Fruit fly (Drosophila melanogaster) whole organism, embryonic: ENCODE results near the gene CG2663.

Source experiments
- Abd-B ChIP-seq: fragments of 200-800 bp; sonication (Bioruptor generic); optimal IDR thresholded peaks from 2 replicates; lab custom pipeline; 2018; ENCODE audit warnings: missing biosample characterization, mild to moderate bottlenecking, missing genetic modification characterization, moderate library complexity
- Blimp-1 ChIP-seq: fragments of 200-800 bp; sonication (Bioruptor generic); optimal IDR thresholded peaks from 3 replicates; lab custom pipeline; 2018; ENCODE audit warnings: missing biosample characterization, missing genetic modification characterization, mild to moderate bottlenecking, moderate library complexity, missing genetic modification reagents
- BtbVII ChIP-seq: fragments of 200-800 bp; sonication (Bioruptor generic); optimal IDR thresholded peaks from 3 replicates; lab custom pipeline; 2017; ENCODE audit warnings: missing biosample characterization, mild to moderate bottlenecking, missing genetic modification characterization
- CG12236 ChIP-seq: fragments of 200-800 bp; sonication (Bioruptor generic); optimal IDR thresholded peaks from 2 replicates; lab custom pipeline; 2016; ENCODE audit warnings: missing biosample characterization, missing genetic modification characterization
- CG12744 ChIP-seq: fragments of 200-800 bp; sonication (Bioruptor generic); optimal IDR thresholded peaks from 2 replicates; lab custom pipeline; 2016; ENCODE audit warnings: missing biosample characterization, missing genetic modification characterization
- CG13123 ChIP-seq: fragments of 200-800 bp; sonication (Bioruptor generic); optimal IDR thresholded peaks from 2 replicates; lab custom pipeline; 2016; ENCODE audit warnings: missing biosample characterization, missing genetic modification characterization
- CG1603 ChIP-seq: fragments of 200-800 bp; sonication (Bioruptor generic); optimal IDR thresholded peaks from 2 replicates; lab custom pipeline; 2019; ENCODE audit warnings: missing biosample characterization, mild to moderate bottlenecking, missing genetic modification characterization, moderate library complexity
- CG17802 ChIP-seq: fragments of 200-800 bp; sonication (Bioruptor generic); optimal IDR thresholded peaks from 2 replicates; lab custom pipeline; 2018; ENCODE audit warnings: missing biosample characterization, mild to moderate bottlenecking, missing genetic modification characterization, moderate library complexity
- CG2129 ChIP-seq: fragments of 200-800 bp; sonication (Bioruptor generic); IDR thresholded peaks from 2 replicates; pipeline ENCODE4 v1.3.6; 2022; ENCODE audit warnings: missing biosample characterization, missing genetic modification characterization; ENCODE audit not compliant: partially characterized antibody
- CG2199 ChIP-seq: fragments of 200-800 bp; sonication (Bioruptor generic); IDR thresholded peaks from 3 replicates; pipeline ENCODE4 v1.3.6; 2022; ENCODE audit warnings: missing biosample characterization, missing genetic modification characterization
- CG32767 ChIP-seq: fragments of 200-800 bp; sonication (Bioruptor generic); IDR thresholded peaks from 2 replicates; pipeline ENCODE4 v1.3.6; 2022; ENCODE audit warnings: missing biosample characterization, missing genetic modification characterization
- CG33213 ChIP-seq: fragments of 200-800 bp; sonication (Bioruptor generic); optimal IDR thresholded peaks from 3 replicates; lab custom pipeline; 2016; ENCODE audit warnings: missing biosample characterization, missing genetic modification characterization
- CG6272 ChIP-seq: fragments of 200-800 bp; sonication (Bioruptor generic); IDR thresholded peaks from 2 replicates; pipeline ENCODE4 v1.3.6; 2022; ENCODE audit warnings: missing biosample characterization, missing genetic modification characterization
- CG6765 ChIP-seq: fragments of 200-800 bp; sonication (Bioruptor generic); optimal IDR thresholded peaks from 3 replicates; lab custom pipeline; 2017; ENCODE audit warnings: missing biosample characterization, mild to moderate bottlenecking, missing genetic modification characterization
- CG8765 ChIP-seq: fragments of 200-800 bp; sonication (Bioruptor generic); IDR thresholded peaks from 2 replicates; pipeline ENCODE4 v1.3.6; 2022; ENCODE audit warnings: missing biosample characterization, missing genetic modification characterization
- CG9817 ChIP-seq: fragments of 200-800 bp; sonication (Bioruptor generic); optimal IDR thresholded peaks from 2 replicates; lab custom pipeline; 2018; ENCODE audit warnings: missing biosample characterization, mild to moderate bottlenecking, missing genetic modification characterization, moderate library complexity
- CG9876 ChIP-seq: fragments of 200-800 bp; sonication (Bioruptor generic); optimal IDR thresholded peaks from 2 replicates; lab custom pipeline; 2016; ENCODE audit warnings: missing biosample characterization, missing genetic modification characterization
- Deaf1 ChIP-seq: fragments of 200-800 bp; optimal IDR thresholded peaks from 3 replicates; lab custom pipeline; 2019; ENCODE audit warnings: missing biosample characterization, mild to moderate bottlenecking, missing genetic modification characterization, moderate library complexity
- E2f2 ChIP-seq: fragments of 200-800 bp; sonication (Bioruptor generic); IDR thresholded peaks from 2 replicates; pipeline ENCODE4 v1.3.6; 2022; ENCODE audit warnings: missing biosample characterization, missing genetic modification characterization
- Ets65A ChIP-seq: fragments of 200-800 bp; sonication (Bioruptor generic); peaks from one replicate; lab custom pipeline; 2016; ENCODE audit warnings: missing biosample characterization, missing genetic modification characterization
- HLH4C ChIP-seq: fragments of 200-800 bp; sonication (Bioruptor generic); IDR thresholded peaks from 3 replicates; pipeline ENCODE4 v1.3.6; 2022; ENCODE audit warnings: missing biosample characterization, missing genetic modification characterization; ENCODE audit not compliant: partially characterized antibody
- Hand ChIP-seq: fragments of 200-800 bp; sonication (Bioruptor generic); optimal IDR thresholded peaks from 2 replicates; lab custom pipeline; 2017; ENCODE audit warnings: mild to moderate bottlenecking, missing biosample characterization, missing genetic modification reagents, missing genetic modification characterization
- Kr ChIP-seq: fragments of 200-800 bp; sonication (Bioruptor generic); optimal IDR thresholded peaks from 2 replicates; lab custom pipeline; 2017; ENCODE audit warnings: missing biosample characterization, mild to moderate bottlenecking, missing genetic modification characterization
- Med ChIP-seq: fragments of 200-800 bp; sonication (Bioruptor generic); peaks from one replicate; lab custom pipeline; 2016; ENCODE audit warnings: missing biosample characterization, missing genetic modification characterization, mild to moderate bottlenecking, inconsistent platforms, moderate library complexity
- Neu2 ChIP-seq: fragments of 200-800 bp; sonication (Bioruptor generic); optimal IDR thresholded peaks from 3 replicates; lab custom pipeline; 2016; ENCODE audit warnings: missing biosample characterization, missing genetic modification characterization, borderline replicate concordance
- Side ChIP-seq: fragments of 200-800 bp; sonication (Bioruptor generic); optimal IDR thresholded peaks from 2 replicates; lab custom pipeline; 2016; ENCODE audit warnings: missing biosample characterization, missing genetic modification characterization
- Taf1 ChIP-seq: fragments of 200-800 bp; sonication (Bioruptor generic); IDR thresholded peaks from 2 replicates; pipeline ENCODE4 v1.3.6; 2022; ENCODE audit warnings: missing biosample characterization, missing genetic modification characterization
- Xrp1 ChIP-seq: fragments of 200-800 bp; sonication (Bioruptor generic); IDR thresholded peaks from 2 replicates; pipeline ENCODE4 v1.3.6; 2022; ENCODE audit warnings: missing biosample characterization, missing genetic modification characterization
- ash1 ChIP-seq: fragments of 200-800 bp; sonication (Bioruptor generic); optimal IDR thresholded peaks from 2 replicates; lab custom pipeline; 2018; ENCODE audit warnings: missing biosample characterization, mild to moderate bottlenecking, missing genetic modification characterization
- chinmo ChIP-seq: fragments of 200-800 bp; sonication (Bioruptor generic); IDR thresholded peaks from 4 replicates; pipeline ENCODE4 v1.3.6; 2022; ENCODE audit warnings: missing biosample characterization, missing genetic modification characterization; ENCODE audit not compliant: partially characterized antibody
- croc ChIP-seq: fragments of 200-800 bp; sonication (Bioruptor generic); conservative IDR thresholded peaks from 3 replicates; pipeline ENCODE4 v1.3.6; 2022; ENCODE audit warnings: missing biosample characterization, missing genetic modification characterization
- dan ChIP-seq: fragments of 200-800 bp; sonication (Bioruptor generic); IDR thresholded peaks from 2 replicates; pipeline ENCODE4 v1.3.6; 2022; ENCODE audit warnings: missing biosample characterization, missing genetic modification characterization
- dpn ChIP-seq, 2 experiments: fragments of 200-800 bp; sonication (Bioruptor generic); optimal IDR thresholded peaks; 3 replicates each; lab custom pipeline; 2016; ENCODE audit warnings: missing biosample characterization in 2 of 2, missing genetic modification characterization in 2 of 2
- eve ChIP-seq, 2 experiments: fragments of >200 bp; optimal IDR thresholded peaks; 2 replicates each; lab custom pipeline; 2017; ENCODE audit warnings: missing biosample characterization in 2 of 2, missing genetic modification characterization in 2 of 2
- gfzf ChIP-seq: fragments of 200-800 bp; sonication (Bioruptor generic); optimal IDR thresholded peaks from 2 replicates; lab custom pipeline; 2016; ENCODE audit warnings: missing biosample characterization, mild to moderate bottlenecking, missing genetic modification characterization, moderate library complexity
- grau ChIP-seq: fragments of 200-800 bp; optimal IDR thresholded peaks from 3 replicates; lab custom pipeline; 2019; ENCODE audit warnings: missing biosample characterization, mild to moderate bottlenecking, missing genetic modification characterization, moderate library complexity
- gsb ChIP-seq: fragments of 200-800 bp; sonication (Bioruptor generic); IDR thresholded peaks from 2 replicates; pipeline ENCODE4 v1.3.6; 2022; ENCODE audit warnings: missing biosample characterization, missing genetic modification characterization
- ham ChIP-seq: fragments of 200-800 bp; sonication (Bioruptor generic); IDR thresholded peaks from 2 replicates; pipeline ENCODE4 v1.3.6; 2022; ENCODE audit warnings: missing biosample characterization, missing genetic modification characterization
- her ChIP-seq: fragments of 200-800 bp; sonication (Bioruptor generic); optimal IDR thresholded peaks from 2 replicates; lab custom pipeline; 2016; ENCODE audit warnings: missing biosample characterization, missing genetic modification characterization
- kni ChIP-seq: fragments of 200-800 bp; sonication (Bioruptor generic); optimal IDR thresholded peaks from 3 replicates; lab custom pipeline; 2017; ENCODE audit warnings: mild to moderate bottlenecking, missing biosample characterization, missing genetic modification reagents, missing genetic modification characterization
- prd ChIP-seq, 3 experiments: fragments of >200 bp in 2 of 3; fragments of 200-800 bp in 1 of 3; sonication (Bioruptor generic) in 1 of 3; optimal IDR thresholded peaks in 2 of 3; IDR thresholded peaks in 1 of 3; 2 replicates in 2 of 3; 3 replicates in 1 of 3; pipeline versions ENCODE4 v1.3.6 to Lab custom; 2017 to 2022; ENCODE audit warnings: missing biosample characterization in 1 of 3, missing genetic modification characterization in 1 of 3
- pros ChIP-seq: fragments of 200-800 bp; sonication (Bioruptor generic); optimal IDR thresholded peaks from 3 replicates; lab custom pipeline; 2019; ENCODE audit warnings: missing biosample characterization, mild to moderate bottlenecking, missing genetic modification characterization, moderate library complexity
- pzg ChIP-seq: fragments of 200-800 bp; sonication (Bioruptor generic); optimal IDR thresholded peaks from 3 replicates; lab custom pipeline; 2018; ENCODE audit warnings: missing biosample characterization, mild to moderate bottlenecking, missing genetic modification characterization, moderate library complexity
- row ChIP-seq: fragments of 200-800 bp; sonication (Bioruptor generic); IDR thresholded peaks from 3 replicates; pipeline ENCODE4 v1.3.6; 2022; ENCODE audit warnings: missing biosample characterization, missing genetic modification characterization
- slp2 ChIP-seq: fragments of 200-800 bp; sonication (Bioruptor generic); optimal IDR thresholded peaks from 2 replicates; lab custom pipeline; 2016; ENCODE audit warnings: missing biosample characterization, missing genetic modification characterization
- tap ChIP-seq: fragments of 200-800 bp; optimal IDR thresholded peaks from 3 replicates; lab custom pipeline; 2019; ENCODE audit warnings: missing biosample characterization, mild to moderate bottlenecking, missing genetic modification characterization, moderate library complexity
- ttk ChIP-seq: fragments of 200-800 bp; sonication (Bioruptor generic); IDR thresholded peaks from 2 replicates; pipeline ENCODE4 v2.1.2; 2022; ENCODE audit warnings: missing biosample characterization, missing genetic modification characterization
- wor ChIP-seq: fragments of 200-800 bp; sonication (Bioruptor generic); IDR thresholded peaks from 2 replicates; pipeline ENCODE4 v1.3.6; 2022; ENCODE audit warnings: missing biosample characterization, missing genetic modification characterization

The CG2663 gene

dm6 chr3R:5403963-5404362 is at the start of gene CG2663:
Gene CG2663 (minus strand): TSS chr3R:5404135.
- peak; percentile 25 for TF ChIP-seq Blimp-1 (GFP tag; lab: Kevin White, UChicago)
- TF ChIP-seq kni (GFP tag; lab: Kevin White, UChicago): peak; percentile 0
- TF ChIP-seq pros (GFP tag; lab: Kevin White, UChicago): peak; percentile 4
- peak; percentile 10 for TF ChIP-seq Neu2 (GFP tag; lab: Kevin White, UChicago)
- peak; percentile 92 for TF ChIP-seq Deaf1 (tag; lab: Kevin White, UChicago)
- no peak for TF ChIP-seq CG8765 (GFP tag; lab: Robert Waterston, UW)
- TF ChIP-seq chinmo (GFP tag; lab: Robert Waterston, UW): 0 out of 4 replicates have a peak, but pooled peaks have one; percentile 20
- TF ChIP-seq E2f2 (GFP tag; lab: Robert Waterston, UW): no peak

dm6 chr3R:5438750-5439149 is 34.8 kb upstream of the CG2663 start:
- TF ChIP-seq Side: no peak
- TF ChIP-seq Hand (GFP tag; lab: Kevin White, UChicago): no peak
- no peak for TF ChIP-seq Taf1 (GFP tag; lab: Robert Waterston, UW)
- TF ChIP-seq Ets65A (GFP tag; lab: Kevin White, UChicago): peak; percentile 62
- no peak for TF ChIP-seq CG13123 (GFP tag; lab: Kevin White, UChicago)
- peak; percentile 26 for TF ChIP-seq pzg (GFP tag; lab: Kevin White, UChicago)
- peak; percentile 1 for TF ChIP-seq CG9817
- TF ChIP-seq CG2129 (GFP tag; lab: Robert Waterston, UW): no peak
- TF ChIP-seq CG6765 (GFP tag; lab: Kevin White, UChicago): no peak
- no peak for TF ChIP-seq ash1 (GFP tag; lab: Kevin White, UChicago)
- TF ChIP-seq BtbVII (GFP tag; lab: Kevin White, UChicago): no peak
- peak; percentile 95 for TF ChIP-seq Abd-B (GFP tag; lab: Kevin White, UChicago)
- TF ChIP-seq CG1603 (tag; lab: Kevin White, UChicago): peak; percentile 34
- peak; percentile 21; the same call in 1 of the 3 replicates for TF ChIP-seq row
- TF ChIP-seq Kr (GFP tag; lab: Kevin White, UChicago): no peak
- no peak for TF ChIP-seq Xrp1 (GFP tag; lab: Robert Waterston, UW)
- no peak for TF ChIP-seq prd (optimal IDR thresholded peaks at IDR 0.05; lab: Kevin White, UChicago)
- peak; percentile 19; the same call in 2 of the 3 replicates for TF ChIP-seq prd (GFP tag; IDR thresholded peaks at IDR 0.05; lab: Robert Waterston, UW)
- no peak for TF ChIP-seq CG9876
- TF ChIP-seq slp2 (GFP tag; lab: Kevin White, UChicago): no peak
- TF ChIP-seq HLH4C: no peak
- no peak for TF ChIP-seq her (GFP tag; lab: Kevin White, UChicago)
- TF ChIP-seq croc (GFP tag; lab: Robert Waterston, UW): no peak
- TF ChIP-seq dpn (GFP tag; optimal IDR thresholded peaks at IDR 0.05; lab: Kevin White, UChicago): no peak
- no peak for TF ChIP-seq ttk (GFP tag; lab: Robert Waterston, UW)
- no peak for TF ChIP-seq ham (GFP tag; lab: Robert Waterston, UW)
- no peak for TF ChIP-seq dan (GFP tag; lab: Robert Waterston, UW)
- no peak for TF ChIP-seq CG12744 (GFP tag; lab: Kevin White, UChicago)
- TF ChIP-seq grau: no peak
- TF ChIP-seq CG33213 (GFP tag; lab: Kevin White, UChicago): peak; percentile 35
- no peak for TF ChIP-seq Deaf1 (tag; lab: Kevin White, UChicago)
- TF ChIP-seq Blimp-1 (GFP tag; lab: Kevin White, UChicago): no peak
- no peak for TF ChIP-seq CG17802 (tag; lab: Kevin White, UChicago)
- no peak for TF ChIP-seq gsb (GFP tag; lab: Robert Waterston, UW)
- TF ChIP-seq CG6272 (GFP tag; lab: Robert Waterston, UW): 0 out of 2 replicates have a peak, but pooled peaks have one; percentile 9
- peak; percentile 67 for TF ChIP-seq Med (GFP tag; lab: Kevin White, UChicago)
- TF ChIP-seq CG12236 (GFP tag; lab: Kevin White, UChicago): no peak
- TF ChIP-seq tap (tag; lab: Kevin White, UChicago): no peak
- no peak for TF ChIP-seq CG32767 (GFP tag; lab: Robert Waterston, UW)
- TF ChIP-seq CG2199 (GFP tag; lab: Robert Waterston, UW): peak; percentile 87
- no peak for TF ChIP-seq eve (GFP tag; optimal IDR thresholded peaks at IDR 0.05; lab: Kevin White, UChicago)
- TF ChIP-seq gfzf (GFP tag; lab: Kevin White, UChicago): peak; percentile 54
- TF ChIP-seq wor (GFP tag; lab: Robert Waterston, UW): no peak
